Fruit fly (Drosophila melanogaster): ENCODE data around the gene CG32284.

Gene CG32284

DNA sequence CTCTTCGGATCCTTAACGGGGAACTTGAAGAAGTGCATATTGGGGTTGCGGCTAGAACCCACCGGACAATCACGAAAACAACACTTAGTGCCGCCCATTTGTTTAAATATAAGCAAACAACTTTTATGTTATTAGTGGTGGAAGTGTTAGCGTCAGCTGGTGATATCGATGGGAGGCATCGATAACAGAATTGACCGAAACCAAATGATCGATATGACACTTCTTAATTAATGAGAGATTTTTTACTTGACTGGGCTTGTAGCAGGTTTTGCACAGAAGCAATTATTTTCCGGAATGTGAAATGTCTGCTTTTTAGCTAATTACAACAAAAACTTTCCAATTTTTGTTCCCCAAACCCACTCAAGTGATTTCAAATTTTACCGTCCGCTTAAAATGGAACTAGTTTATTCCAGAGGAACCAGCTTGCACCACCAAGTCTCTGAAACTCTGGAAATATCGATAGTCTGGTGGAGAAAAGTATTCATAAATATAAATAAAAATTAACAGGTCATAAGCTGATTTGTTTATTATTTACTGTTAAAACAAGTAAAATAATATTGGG, 6.0 kb downstream of the CG32284 start, which contains the start of gene CG14965 (continued):
- TF ChIP-seq Atf-2 (GFP tag; optimal IDR thresholded peaks at IDR 0.05), result no peak
- TF ChIP-seq CG6791 (GFP tag; IDR thresholded peaks at IDR 0.05; ENCODE audit: partially characterized antibody), result peak; percentile 86
- peak; percentile 86 for TF ChIP-seq CG2129 (GFP tag; IDR thresholded peaks at IDR 0.05; ENCODE audit: partially characterized antibody)
- no peak for TF ChIP-seq danr (GFP tag; IDR thresholded peaks at IDR 0.05)
- no peak for TF ChIP-seq aop (GFP tag; IDR thresholded peaks at IDR 0.05)
- no peak for TF ChIP-seq toy (GFP tag; IDR thresholded peaks at IDR 0.05)
- TF ChIP-seq gcm (GFP tag; optimal IDR thresholded peaks at IDR 0.05), result no peak
- peak; percentile 64 for TF ChIP-seq pzg (GFP tag; optimal IDR thresholded peaks at IDR 0.05)
- peak; percentile 79 for TF ChIP-seq bbx (GFP tag; IDR thresholded peaks at IDR 0.05; ENCODE audit: partially characterized antibody)
- TF ChIP-seq insv (GFP tag; optimal IDR thresholded peaks at IDR 0.05), result no peak
- no peak for TF ChIP-seq CG14965 (GFP tag; optimal IDR thresholded peaks at IDR 0.05; ENCODE audit: borderline replicate concordance)
- TF ChIP-seq eve (GFP tag; optimal IDR thresholded peaks at IDR 0.05), result no peak
- TF ChIP-seq ab (GFP tag; optimal IDR thresholded peaks at IDR 0.05), result no peak
- peak; percentile 94 for TF ChIP-seq Myb (GFP tag; optimal IDR thresholded peaks at IDR 0.05)
- no peak for TF ChIP-seq CG1024 (GFP tag; IDR thresholded peaks at IDR 0.05)
- TF ChIP-seq CG34376 (GFP tag; optimal IDR thresholded peaks at IDR 0.05), result no peak
- TF ChIP-seq cato (GFP tag; optimal IDR thresholded peaks at IDR 0.05; ENCODE audit: borderline replicate concordance), result no peak
- no peak for TF ChIP-seq D (optimal IDR thresholded peaks at IDR 0.05)
- no peak for TF ChIP-seq D (GFP tag; optimal IDR thresholded peaks at IDR 0.05)
- no peak for TF ChIP-seq Gsc (GFP tag; IDR thresholded peaks at IDR 0.05)
- TF ChIP-seq wek (GFP tag; optimal IDR thresholded peaks at IDR 0.05), result no peak
- TF ChIP-seq unc-4 (GFP tag; IDR thresholded peaks at IDR 0.05; ENCODE audit: partially characterized antibody), result peak; percentile 95
- no peak for TF ChIP-seq br (optimal IDR thresholded peaks at IDR 0.05)
- no peak for TF ChIP-seq CG7357 (GFP tag; IDR thresholded peaks at IDR 0.05)
- TF ChIP-seq kah (GFP tag; optimal IDR thresholded peaks at IDR 0.05), result no peak
- peak; percentile 94 for TF ChIP-seq Scr (GFP tag; IDR thresholded peaks at IDR 0.05; ENCODE audit: partially characterized antibody)
- no peak for TF ChIP-seq sisA (GFP tag; IDR thresholded peaks at IDR 0.05)
- TF ChIP-seq Ptx1 (GFP tag; IDR thresholded peaks at IDR 0.05), result no peak
- TF ChIP-seq ftz-f1 (GFP tag; optimal IDR thresholded peaks at IDR 0.05), result no peak
- TF ChIP-seq al (GFP tag; IDR thresholded peaks at IDR 0.05), result no peak
- TF ChIP-seq CG3281 (GFP tag; optimal IDR thresholded peaks at IDR 0.05), result no peak
- TF ChIP-seq CG12104 (GFP tag; optimal IDR thresholded peaks at IDR 0.05), result no peak
- no peak for TF ChIP-seq Ssrp (tag; optimal IDR thresholded peaks at IDR 0.05)
- no peak for TF ChIP-seq CG17802 (tag; optimal IDR thresholded peaks at IDR 0.05)
- TF ChIP-seq CG15479 (GFP tag; optimal IDR thresholded peaks at IDR 0.05), result peak; percentile 79
- no peak for TF ChIP-seq dmrt11E (tag; optimal IDR thresholded peaks at IDR 0.05)
- TF ChIP-seq ATbp (GFP tag; optimal IDR thresholded peaks at IDR 0.05), result no peak
- TF ChIP-seq trem (tag; optimal IDR thresholded peaks at IDR 0.05), result no peak
- TF ChIP-seq Oaz (GFP tag; IDR thresholded peaks at IDR 0.05), result no peak
- TF ChIP-seq her (GFP tag; optimal IDR thresholded peaks at IDR 0.05), result no peak
- peak; percentile 81 for TF ChIP-seq Dp (GFP tag; optimal IDR thresholded peaks at IDR 0.05)
- no peak for TF ChIP-seq Gug (GFP tag; IDR thresholded peaks at IDR 0.05)
- TF ChIP-seq lbe (GFP tag; optimal IDR thresholded peaks at IDR 0.05), result no peak
- no peak for TF ChIP-seq maf-S (GFP tag; optimal IDR thresholded peaks at IDR 0.05)
- no peak for TF ChIP-seq lmd (GFP tag; IDR thresholded peaks at IDR 0.05)
- TF ChIP-seq CG8944 (GFP tag; optimal IDR thresholded peaks at IDR 0.05), result no peak
- TF ChIP-seq CG7372 (GFP tag; IDR thresholded peaks at IDR 0.05), result no peak
- TF ChIP-seq Hsf (GFP tag; optimal IDR thresholded peaks at IDR 0.05), result no peak
- TF ChIP-seq wor (GFP tag; IDR thresholded peaks at IDR 0.05), result no peak
- no peak for TF ChIP-seq dpn (GFP tag; optimal IDR thresholded peaks at IDR 0.05)
- peak; percentile 99 for TF ChIP-seq CG15514 (GFP tag; optimal IDR thresholded peaks at IDR 0.05)
- TF ChIP-seq ems (GFP tag; optimal IDR thresholded peaks at IDR 0.05), result no peak

Data from whole organism, embryonic.